ENCODE assay signal across 2 fruit fly cellular contexts in genomic region chr3R:7944699-7945349, dm6.
TF ChIP-seq lines count a peak whose summit lies in the region.

No protein-coding gene starts in this region.

TF ChIP-seq in whole organism, embryonic, 481 proteins besides CTCF, POLR2A, EP300 and RAD21 (continued from another document):
- TF ChIP-seq Abd-B (GFP tag; optimal IDR thresholded peaks at IDR 0.05; lab: Kevin White, UChicago): no peak
- TF ChIP-seq HmgZ (tag; optimal IDR thresholded peaks at IDR 0.05; lab: Kevin White, UChicago): no peak
- TF ChIP-seq dimm (GFP tag; IDR thresholded peaks at IDR 0.05; lab: Robert Waterston, UW): no peak
- no peak for TF ChIP-seq Scr (GFP tag; IDR thresholded peaks at IDR 0.05; lab: Robert Waterston, UW; ENCODE audit: partially characterized antibody)
- no peak for TF ChIP-seq lilli (GFP tag; optimal IDR thresholded peaks at IDR 0.05; lab: Kevin White, UChicago)
- peak in 1 of 2 experiments; percentile 6 for TF ChIP-seq Trl (optimal IDR thresholded peaks at IDR 0.05; lab: Kevin White, UChicago)
- no peak for TF ChIP-seq Trl (GFP tag; optimal IDR thresholded peaks at IDR 0.05; lab: Kevin White, UChicago)
- TF ChIP-seq nerfin-2 (GFP tag; IDR thresholded peaks at IDR 0.05; lab: Robert Waterston, UW; ENCODE audit: partially characterized antibody): no peak
- no peak for TF ChIP-seq HLH4C (GFP tag; IDR thresholded peaks at IDR 0.05; lab: Robert Waterston, UW; ENCODE audit: partially characterized antibody)
- TF ChIP-seq prd (optimal IDR thresholded peaks at IDR 0.05; lab: Kevin White, UChicago): no peak
- no peak for TF ChIP-seq prd (GFP tag; IDR thresholded peaks at IDR 0.05; lab: Robert Waterston, UW)
- no peak for TF ChIP-seq Dek (tag; optimal IDR thresholded peaks at IDR 0.05; lab: Kevin White, UChicago)
- no peak for TF ChIP-seq CG9609 (GFP tag; optimal IDR thresholded peaks at IDR 0.05; lab: Kevin White, UChicago)
- no peak for TF ChIP-seq lov (optimal IDR thresholded peaks at IDR 0.05; lab: Kevin White, UChicago)
- no peak for TF ChIP-seq lov (GFP tag; IDR thresholded peaks at IDR 0.05; lab: Robert Waterston, UW)
- no peak for TF ChIP-seq Lpt (GFP tag; optimal IDR thresholded peaks at IDR 0.05; lab: Kevin White, UChicago)
- TF ChIP-seq Nf-YB (GFP tag; optimal IDR thresholded peaks at IDR 0.05; lab: Kevin White, UChicago): no peak
- TF ChIP-seq ash1 (GFP tag; optimal IDR thresholded peaks at IDR 0.05; lab: Kevin White, UChicago): no peak
- TF ChIP-seq nom (GFP tag; optimal IDR thresholded peaks at IDR 0.05; lab: Kevin White, UChicago): no peak
- no peak for TF ChIP-seq Ets65A (GFP tag; lab: Kevin White, UChicago)
- no peak for TF ChIP-seq CG17359 (tag; optimal IDR thresholded peaks at IDR 0.05; lab: Kevin White, UChicago)
- no peak for TF ChIP-seq unpg (GFP tag; optimal IDR thresholded peaks at IDR 0.05; lab: Kevin White, UChicago)
- no peak for TF ChIP-seq Deaf1 (tag; optimal IDR thresholded peaks at IDR 0.05; lab: Kevin White, UChicago)
- no peak for TF ChIP-seq pan (optimal IDR thresholded peaks at IDR 0.05; lab: Kevin White, UChicago)
- TF ChIP-seq pan (GFP tag; optimal IDR thresholded peaks at IDR 0.05 in 1 of 2, IDR thresholded peaks at IDR 0.05 in 1 of 2): no peak
- TF ChIP-seq fru (optimal IDR thresholded peaks at IDR 0.05; lab: Kevin White, UChicago): no peak
- TF ChIP-seq CG2116 (GFP tag; optimal IDR thresholded peaks at IDR 0.05; lab: Kevin White, UChicago): no peak
- TF ChIP-seq CG2199 (GFP tag; IDR thresholded peaks at IDR 0.05; lab: Robert Waterston, UW): no peak
- TF ChIP-seq BtbVII (GFP tag; optimal IDR thresholded peaks at IDR 0.05; lab: Kevin White, UChicago): no peak
- no peak for TF ChIP-seq CG17186 (GFP tag; optimal IDR thresholded peaks at IDR 0.05; lab: Kevin White, UChicago)
- no peak for TF ChIP-seq CG11723 (GFP tag; optimal IDR thresholded peaks at IDR 0.05; lab: Kevin White, UChicago)
- no peak for TF ChIP-seq Hr3 (GFP tag; optimal IDR thresholded peaks at IDR 0.05; lab: Kevin White, UChicago)
- TF ChIP-seq Blimp-1 (GFP tag; optimal IDR thresholded peaks at IDR 0.05; lab: Kevin White, UChicago): peak; percentile 48

TF ChIP-seq in whole organism, prepupa, 60 proteins besides CTCF, POLR2A, EP300 and RAD21 (continued from another document):
- TF ChIP-seq CG11902 (GFP tag; optimal IDR thresholded peaks at IDR 0.05; lab: Kevin White, UChicago): no peak
- TF ChIP-seq Hr4 (GFP tag; optimal IDR thresholded peaks at IDR 0.05; lab: Kevin White, UChicago): peak; percentile 45
- TF ChIP-seq CG32006 (GFP tag; optimal IDR thresholded peaks at IDR 0.05; lab: Kevin White, UChicago): peak; percentile 50
- peak; percentile 6 for TF ChIP-seq Hr39 (GFP tag; optimal IDR thresholded peaks at IDR 0.05; lab: Kevin White, UChicago)
- TF ChIP-seq CG9139 (GFP tag; optimal IDR thresholded peaks at IDR 0.05; lab: Kevin White, UChicago): no peak
- no peak for TF ChIP-seq fd59A (GFP tag; optimal IDR thresholded peaks at IDR 0.05; lab: Kevin White, UChicago)
- TF ChIP-seq pdm3 (GFP tag; optimal IDR thresholded peaks at IDR 0.05; lab: Kevin White, UChicago): peak; percentile 31
- no peak for TF ChIP-seq Ets96B (tag; optimal IDR thresholded peaks at IDR 0.05; lab: Kevin White, UChicago)
- TF ChIP-seq fd85E (GFP tag; optimal IDR thresholded peaks at IDR 0.05; lab: Kevin White, UChicago): no peak
- TF ChIP-seq vri (GFP tag; optimal IDR thresholded peaks at IDR 0.05; lab: Kevin White, UChicago): no peak
- no peak for TF ChIP-seq CG4318 (GFP tag; optimal IDR thresholded peaks at IDR 0.05; lab: Kevin White, UChicago)
- peak; percentile 26 for TF ChIP-seq CG3919 (GFP tag; optimal IDR thresholded peaks at IDR 0.05; lab: Kevin White, UChicago)
- TF ChIP-seq Eip93F (GFP tag; optimal IDR thresholded peaks at IDR 0.05; lab: Kevin White, UChicago): no peak
- TF ChIP-seq CG6808 (GFP tag; optimal IDR thresholded peaks at IDR 0.05; lab: Kevin White, UChicago): no peak
- no peak for TF ChIP-seq Ets21C (GFP tag; optimal IDR thresholded peaks at IDR 0.05; lab: Kevin White, UChicago)
- no peak for TF ChIP-seq fkh (GFP tag; optimal IDR thresholded peaks at IDR 0.05; lab: Kevin White, UChicago)
- TF ChIP-seq esn (GFP tag; optimal IDR thresholded peaks at IDR 0.05; lab: Kevin White, UChicago): peak; percentile 34
- 0 out of 3 replicates have a peak, but pooled peaks have one; percentile 25 for TF ChIP-seq CG8119 (GFP tag; IDR thresholded peaks at IDR 0.05; lab: Robert Waterston, UW)
- TF ChIP-seq Sox102F (GFP tag; optimal IDR thresholded peaks at IDR 0.05; lab: Kevin White, UChicago): no peak
- peak; percentile 9 for TF ChIP-seq CG10669 (GFP tag; optimal IDR thresholded peaks at IDR 0.05; lab: Kevin White, UChicago)
- TF ChIP-seq eg (GFP tag; IDR thresholded peaks at IDR 0.05; lab: Robert Waterston, UW): no peak
- no peak for TF ChIP-seq CG11762 (GFP tag; optimal IDR thresholded peaks at IDR 0.05; lab: Kevin White, UChicago; ENCODE audit: insufficient read depth)
- no peak for TF ChIP-seq Smox (GFP tag; optimal IDR thresholded peaks at IDR 0.05; lab: Kevin White, UChicago)
- no peak for TF ChIP-seq Sox15 (GFP tag; optimal IDR thresholded peaks at IDR 0.05; lab: Kevin White, UChicago)
- no peak for TF ChIP-seq ss (GFP tag; optimal IDR thresholded peaks at IDR 0.05; lab: Kevin White, UChicago)
- peak; percentile 22 for TF ChIP-seq CG10631 (GFP tag; optimal IDR thresholded peaks at IDR 0.05; lab: Kevin White, UChicago)
- peak; percentile 60 for TF ChIP-seq Blimp-1 (GFP tag; optimal IDR thresholded peaks at IDR 0.05; lab: Kevin White, UChicago)
- no peak for TF ChIP-seq acj6 (GFP tag; optimal IDR thresholded peaks at IDR 0.05; lab: Kevin White, UChicago)
- peak; percentile 18 for TF ChIP-seq lz (GFP tag; optimal IDR thresholded peaks at IDR 0.05; lab: Kevin White, UChicago)
- no peak for TF ChIP-seq CG8319 (GFP tag; optimal IDR thresholded peaks at IDR 0.05; lab: Kevin White, UChicago)
- TF ChIP-seq CG31627 (GFP tag; optimal IDR thresholded peaks at IDR 0.05; lab: Kevin White, UChicago): peak; percentile 12
- no peak for TF ChIP-seq CG16779 (tag; optimal IDR thresholded peaks at IDR 0.05; lab: Kevin White, UChicago)
- no peak for TF ChIP-seq Gug (GFP tag; IDR thresholded peaks at IDR 0.05; lab: Robert Waterston, UW)
- peak; percentile 70 for TF ChIP-seq Eip78C (GFP tag; lab: Kevin White, UChicago)
- no peak for TF ChIP-seq Eip75B (GFP tag; optimal IDR thresholded peaks at IDR 0.05; lab: Kevin White, UChicago)
- peak; percentile 59 for TF ChIP-seq svp (GFP tag; lab: Kevin White, UChicago)
- no peak for TF ChIP-seq CG34406 (GFP tag; optimal IDR thresholded peaks at IDR 0.05; lab: Kevin White, UChicago)
- TF ChIP-seq Hr38 (GFP tag; optimal IDR thresholded peaks at IDR 0.05; lab: Kevin White, UChicago): no peak
- no peak for TF ChIP-seq CG3032 (tag; optimal IDR thresholded peaks at IDR 0.05; lab: Kevin White, UChicago)
- no peak for TF ChIP-seq CG8632 (GFP tag; optimal IDR thresholded peaks at IDR 0.05; lab: Kevin White, UChicago)
